Fruit fly (Drosophila melanogaster): Measurements from ENCODE around the gene ksr.

- TF ChIP-seq psq (optimal IDR thresholded peaks at IDR 0.05) (no peak), h (optimal IDR thresholded peaks at IDR 0.05) (no peak), insv (optimal IDR thresholded peaks at IDR 0.05) (no peak), Myc (optimal IDR thresholded peaks at IDR 0.05) (no peak), ttk (optimal IDR thresholded peaks at IDR 0.05) (no peak)
Observed at dm6 chr3R:5523070-5523637, 39.4 kb upstream of the ksr start, which contains the start of the genes CG43845 and Nmdar1.

Measured in Kc167 (cell line).